Worm (Caenorhabditis elegans) whole organism, young adult: Measurements from ENCODE around the gene ZK1320.7.

Experiments used
- F49E8.2 ChIP-seq: sonication (generic microtip); optimal IDR thresholded peaks from 3 replicates; lab custom pipeline; 2017; ENCODE audit warnings: missing genetic modification characterization, mild to moderate bottlenecking, missing compliant biosample characterization, antibody characterized with exemption, moderate library complexity; ENCODE audit not compliant: insufficient read depth
- T07F8.4 ChIP-seq: sonication (generic microtip); optimal IDR thresholded peaks from 2 replicates; lab custom pipeline; 2016; ENCODE audit warnings: mild to moderate bottlenecking, missing genetic modification characterization, moderate library complexity, missing compliant biosample characterization
- ama-1 ChIP-seq, 3 experiments: fragments of 150-350 bp in 1 of 3; sonication (generic microtip) in 2 of 3; optimal IDR thresholded peaks; 2 replicates each; lab custom pipeline; 2014 to 2018; ENCODE audit warnings: missing biosample characterization in 2 of 3, missing genetic modification characterization in 2 of 3, missing genetic modification reagents in 2 of 3
- chd-7 ChIP-seq: sonication (generic microtip); optimal IDR thresholded peaks from 2 replicates; lab custom pipeline; 2016; ENCODE audit warnings: mild to moderate bottlenecking, missing genetic modification characterization, moderate library complexity, missing compliant biosample characterization
- dpl-1 ChIP-seq: fragments of 150-350 bp; optimal IDR thresholded peaks from 2 replicates; lab custom pipeline; 2014; ENCODE audit warnings: missing biosample characterization, missing genetic modification reagents, missing genetic modification characterization
- hrde-1 ChIP-seq: sonication (generic microtip); optimal IDR thresholded peaks from 2 replicates; lab custom pipeline; 2016; ENCODE audit warnings: missing genetic modification characterization, mild to moderate bottlenecking, missing compliant biosample characterization, moderate library complexity, missing genotype, missing genetic modification reagents, borderline replicate concordance
- madf-8 ChIP-seq: fragments of 200-800 bp; sonication (Bioruptor generic); conservative IDR thresholded peaks from 2 replicates; pipeline ENCODE4 v1.3.6; 2022; ENCODE audit warnings: missing genetic modification reagents, missing genetic modification characterization, missing compliant biosample characterization
- unc-130 ChIP-seq: sonication (generic microtip); optimal IDR thresholded peaks from 2 replicates; lab custom pipeline; 2016; ENCODE audit warnings: missing genetic modification reagents, missing genetic modification characterization, missing compliant biosample characterization
- unc-62 ChIP-seq: fragments of 150-350 bp; optimal IDR thresholded peaks from 2 replicates; lab custom pipeline; 2014; ENCODE audit warnings: missing biosample characterization, missing genetic modification reagents, missing genetic modification characterization

DNA sequence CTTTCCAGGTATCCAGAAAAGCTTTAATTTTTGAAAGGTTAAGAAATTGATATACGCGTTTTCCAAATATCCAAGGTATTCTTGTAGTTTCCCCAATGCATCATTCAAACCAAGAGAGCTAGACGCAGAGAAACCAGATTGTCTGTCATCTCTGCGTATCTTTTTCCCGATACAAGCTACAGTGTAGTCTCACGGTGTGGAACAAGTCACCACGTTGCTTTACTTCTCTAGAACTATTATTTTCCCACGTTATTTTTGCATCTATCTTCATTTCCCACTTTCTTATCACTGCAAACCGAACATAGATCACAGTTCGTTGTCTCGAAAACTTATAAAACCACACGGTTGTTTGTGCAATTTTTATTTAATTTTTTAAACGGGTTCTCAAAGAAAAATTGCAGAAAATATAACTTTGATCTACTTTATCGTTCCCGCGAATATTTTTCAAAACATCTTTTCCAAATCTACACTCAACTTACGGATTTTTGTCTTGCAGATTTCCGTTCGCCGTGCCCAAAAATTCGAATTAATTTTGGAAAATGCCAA lies 15.1 kb upstream of the ZK1320.7 start, which contains the start of gene gstk-1:
- TF ChIP-seq ama-1 (optimal IDR thresholded peaks at IDR 0.05; lab: Kevin White, UChicago) (no peak), ama-1 (GFP tag; optimal IDR thresholded peaks at IDR 0.05; lab: Kevin White, UChicago) (no peak), unc-130 (no peak), chd-7 (no peak), madf-8 (GFP tag; lab: Robert Waterston, UW) (no peak), T07F8.4 (tag; lab: Kevin White, UChicago) (no peak), hrde-1 (tag; lab: Kevin White, UChicago) (no peak), dpl-1 (GFP tag; lab: Kevin White, UChicago) (no peak), F49E8.2 (no peak), unc-62 (GFP tag; lab: Kevin White, UChicago) (no peak)
